Worm (Caenorhabditis elegans) whole organism, L1 larva: ENCODE measurements around the gene nlp-36.
A peak's percentile ranks its signal among the peaks of the same experiment; 100 is the strongest.

Experiments
- C04F5.9 ChIP-seq: sonication (generic microtip); optimal IDR thresholded peaks from 2 replicates; lab custom pipeline; 2016; ENCODE audit warnings: missing genetic modification characterization, missing compliant biosample characterization
- C34B4.2 ChIP-seq: sonication (generic microtip); optimal IDR thresholded peaks from 2 replicates; lab custom pipeline; 2017; ENCODE audit warnings: mild to moderate bottlenecking, missing genetic modification characterization, missing compliant biosample characterization
- Y116A8C.19 ChIP-seq: sonication (generic microtip); optimal IDR thresholded peaks from 2 replicates; lab custom pipeline; 2016; ENCODE audit warnings: missing compliant biosample characterization, missing genetic modification characterization, borderline replicate concordance
- aly-2 ChIP-seq: fragments of 150-350 bp; optimal IDR thresholded peaks from 2 replicates; lab custom pipeline; 2014; ENCODE audit warnings: missing biosample characterization, missing genetic modification characterization
- ama-1 ChIP-seq: fragments of 150-350 bp; optimal IDR thresholded peaks from 2 replicates; lab custom pipeline; 2014
- ceh-82 ChIP-seq, 3 experiments: fragments of 150-350 bp in 1 of 3; sonication (generic microtip) in 2 of 3; optimal IDR thresholded peaks; 2 replicates each; lab custom pipeline; 2014 to 2017; ENCODE audit warnings: missing biosample characterization in 3 of 3, missing genetic modification characterization in 3 of 3
- ceh-88 ChIP-seq: fragments of 200-800 bp; sonication (Bioruptor generic); IDR thresholded peaks from 2 replicates; pipeline ENCODE4 v1.3.6; 2022; ENCODE audit warnings: missing genetic modification characterization, missing compliant biosample characterization
- ceh-90 ChIP-seq: sonication (generic microtip); optimal IDR thresholded peaks from 2 replicates; lab custom pipeline; 2016; ENCODE audit warnings: missing genetic modification characterization, missing compliant biosample characterization
- ces-1 ChIP-seq: fragments of 150-350 bp; optimal IDR thresholded peaks from 2 replicates; lab custom pipeline; 2014; ENCODE audit warnings: missing biosample characterization, missing genetic modification reagents, missing genetic modification characterization
- efl-1 ChIP-seq, 4 experiments: fragments of 150-350 bp; optimal IDR thresholded peaks in 3 of 4; peaks in 1 of 4; 1 replicate in 1 of 4; 2 replicates in 3 of 4; lab custom pipeline; 2014; ENCODE audit warnings: missing biosample characterization in 2 of 4, missing genetic modification characterization in 2 of 4, missing genetic modification reagents in 2 of 4
- egl-27 ChIP-seq, 2 experiments: fragments of 150-350 bp in 1 of 2; sonication (generic microtip); optimal IDR thresholded peaks; 3 replicates each; lab custom pipeline; 2017 to 2018; ENCODE audit warnings: missing biosample characterization in 2 of 2, missing genetic modification characterization in 2 of 2, missing genetic modification reagents in 2 of 2
- hlh-17 ChIP-seq: fragments of 200-800 bp; sonication (Bioruptor generic); optimal IDR thresholded peaks from 2 replicates; lab custom pipeline; 2018; ENCODE audit warnings: missing genetic modification characterization, mild to moderate bottlenecking, missing compliant biosample characterization, moderate library complexity, borderline replicate concordance
- isw-1 ChIP-seq: fragments of 200-800 bp; sonication (Bioruptor generic); IDR thresholded peaks from 2 replicates; pipeline ENCODE4 v1.3.6; 2022; ENCODE audit warnings: missing genetic modification characterization, missing compliant biosample characterization
- jun-1 ChIP-seq: fragments of 150-350 bp; optimal IDR thresholded peaks from 2 replicates; lab custom pipeline; 2014; ENCODE audit warnings: missing biosample characterization, missing genetic modification reagents, missing genetic modification characterization
- lin-14 ChIP-seq: fragments of 200-800 bp; sonication (Bioruptor generic); optimal IDR thresholded peaks from 2 replicates; lab custom pipeline; 2018; ENCODE audit warnings: mild to moderate bottlenecking, missing genetic modification characterization, moderate library complexity, missing compliant biosample characterization
- lin-35 ChIP-seq, 2 experiments: fragments of 150-350 bp; optimal IDR thresholded peaks; 2 replicates each; lab custom pipeline; 2014; ENCODE audit warnings: missing biosample characterization in 2 of 2, missing genetic modification characterization in 2 of 2, missing genetic modification reagents in 2 of 2
- lir-3 ChIP-seq: sonication (generic microtip); optimal IDR thresholded peaks from 2 replicates; lab custom pipeline; 2016; ENCODE audit warnings: mild to moderate bottlenecking, missing genetic modification characterization, moderate library complexity, missing compliant biosample characterization; ENCODE audit not compliant: poor library complexity
- lsy-2 ChIP-seq, 2 experiments: fragments of 150-350 bp; optimal IDR thresholded peaks; 2 replicates each; lab custom pipeline; 2014; ENCODE audit warnings: missing biosample characterization in 2 of 2, missing genetic modification characterization in 2 of 2
- mab-9 ChIP-seq: fragments of 200-800 bp; sonication (Bioruptor generic); IDR thresholded peaks from 2 replicates; pipeline ENCODE4 v1.3.6; 2022; ENCODE audit warnings: missing genetic modification reagents, missing genetic modification characterization, missing compliant biosample characterization
- mef-2 ChIP-seq: fragments of 150-350 bp; optimal IDR thresholded peaks from 2 replicates; lab custom pipeline; 2014; ENCODE audit warnings: missing biosample characterization, missing genetic modification characterization
- mep-1 ChIP-seq: fragments of 150-350 bp; optimal IDR thresholded peaks from 2 replicates; lab custom pipeline; 2014; ENCODE audit warnings: missing biosample characterization, missing genetic modification characterization
- nhr-12 ChIP-seq: sonication (generic microtip); optimal IDR thresholded peaks from 2 replicates; lab custom pipeline; 2017; ENCODE audit warnings: missing biosample characterization, missing genetic modification characterization
- nhr-20 ChIP-seq: sonication (generic microtip); optimal IDR thresholded peaks from 2 replicates; lab custom pipeline; 2016; ENCODE audit warnings: mild to moderate bottlenecking, missing genetic modification characterization, missing compliant biosample characterization
- nhr-237 ChIP-seq: fragments of 150-350 bp; optimal IDR thresholded peaks from 2 replicates; lab custom pipeline; 2014; ENCODE audit warnings: missing biosample characterization, missing genetic modification characterization
- nhr-47 ChIP-seq: sonication (generic microtip); optimal IDR thresholded peaks from 2 replicates; lab custom pipeline; 2016; ENCODE audit warnings: mild to moderate bottlenecking, missing genetic modification characterization, moderate library complexity, missing compliant biosample characterization
- nhr-71 ChIP-seq: sonication (generic microtip); optimal IDR thresholded peaks from 2 replicates; lab custom pipeline; 2016; ENCODE audit warnings: mild to moderate bottlenecking, missing genetic modification characterization, moderate library complexity, missing compliant biosample characterization
- nhr-76 ChIP-seq: sonication (generic microtip); optimal IDR thresholded peaks from 2 replicates; lab custom pipeline; 2017; ENCODE audit warnings: missing biosample characterization, missing genetic modification characterization
- nhr-77 ChIP-seq: fragments of 150-350 bp; optimal IDR thresholded peaks from 2 replicates; lab custom pipeline; 2014; ENCODE audit warnings: missing biosample characterization, missing genetic modification characterization
- pag-3 ChIP-seq: sonication (generic microtip); optimal IDR thresholded peaks from 2 replicates; lab custom pipeline; 2017; ENCODE audit warnings: missing genetic modification characterization, mild to moderate bottlenecking, missing compliant biosample characterization, antibody characterized with exemption, borderline replicate concordance; ENCODE audit not compliant: insufficient read depth
- pqm-1 ChIP-seq: sonication (generic microtip); optimal IDR thresholded peaks from 3 replicates; lab custom pipeline; 2017; ENCODE audit warnings: missing biosample characterization, missing genetic modification characterization
- snu-23 ChIP-seq: sonication (generic microtip); optimal IDR thresholded peaks from 2 replicates; lab custom pipeline; 2016; ENCODE audit warnings: missing genetic modification characterization, missing compliant biosample characterization
- sox-4 ChIP-seq: sonication (generic microtip); optimal IDR thresholded peaks from 2 replicates; lab custom pipeline; 2016; ENCODE audit warnings: missing genetic modification characterization, missing compliant biosample characterization
- sup-37 ChIP-seq: fragments of 200-800 bp; sonication (Bioruptor generic); optimal IDR thresholded peaks from 2 replicates; lab custom pipeline; 2018; ENCODE audit warnings: mild to moderate bottlenecking, missing genetic modification characterization, missing compliant biosample characterization
- tbx-2 ChIP-seq: sonication (generic microtip); optimal IDR thresholded peaks from 2 replicates; lab custom pipeline; 2016; ENCODE audit warnings: missing genetic modification characterization, missing compliant biosample characterization
- unc-86 ChIP-seq: sonication (generic microtip); optimal IDR thresholded peaks from 2 replicates; lab custom pipeline; 2016; ENCODE audit warnings: missing genetic modification characterization, missing compliant biosample characterization
- unc-98 ChIP-seq: fragments of 200-800 bp; sonication (Bioruptor generic); IDR thresholded peaks from 2 replicates; pipeline ENCODE4 v1.3.6; 2022; ENCODE audit warnings: missing genetic modification characterization, missing compliant biosample characterization
- zag-1 ChIP-seq: fragments of 150-350 bp; optimal IDR thresholded peaks from 2 replicates; lab custom pipeline; 2014; ENCODE audit warnings: missing biosample characterization, missing genetic modification characterization
- zip-4 ChIP-seq: fragments of 200-800 bp; sonication (Bioruptor generic); optimal IDR thresholded peaks from 2 replicates; lab custom pipeline; 2018; ENCODE audit warnings: mild to moderate bottlenecking, missing genetic modification characterization, moderate library complexity, missing compliant biosample characterization
- ztf-11 ChIP-seq, 2 experiments: sonication (generic microtip); optimal IDR thresholded peaks; 2 replicates each; lab custom pipeline; 2016 to 2017; ENCODE audit warnings: missing genetic modification characterization in 2 of 2, missing biosample characterization in 1 of 2, missing compliant biosample characterization in 1 of 2
- ztf-4 ChIP-seq: fragments of 150-350 bp; optimal IDR thresholded peaks from 2 replicates; lab custom pipeline; 2014; ENCODE audit warnings: missing biosample characterization, missing genetic modification characterization

nlp-36 gene

ce11 chrIII:9490783-9491547 lies 2.4 kb downstream of the nlp-36 start, which contains the start of the genes dars-1 and ctr-9 (continued):
- TF ChIP-seq zip-4 (GFP tag; lab: Kevin White, UChicago) (peak; percentile 25), nhr-12 (tag; lab: Kevin White, UChicago) (no peak), tbx-2 (tag; lab: Kevin White, UChicago) (no peak), nhr-76 (tag; lab: Kevin White, UChicago) (no peak), efl-1 (optimal IDR thresholded peaks at IDR 0.05; lab: Kevin White, UChicago) (peak in 1 of 2 experiments; percentile 52), efl-1 (GFP tag; optimal IDR thresholded peaks at IDR 0.05 in 1 of 2; lab: Kevin White, UChicago) (peak; percentile 24 to 95), isw-1 (GFP tag; lab: Robert Waterston, UW) (no peak), egl-27 (tag; optimal IDR thresholded peaks at IDR 0.05; lab: Kevin White, UChicago) (no peak), ztf-11 (tag; optimal IDR thresholded peaks at IDR 0.05; lab: Kevin White, UChicago) (no peak), snu-23 (GFP tag; lab: Kevin White, UChicago) (peak; percentile 24), unc-98 (GFP tag; lab: Robert Waterston, UW) (no peak), hlh-17 (GFP tag; lab: Kevin White, UChicago) (no peak), nhr-71 (tag; lab: Kevin White, UChicago) (peak; percentile 11), sox-4 (no peak), mep-1 (tag; lab: Kevin White, UChicago) (no peak), nhr-77 (tag; lab: Kevin White, UChicago) (no peak), mab-9 (GFP tag; lab: Robert Waterston, UW) (no peak), ceh-90 (tag; lab: Kevin White, UChicago) (no peak), ceh-82 (tag; optimal IDR thresholded peaks at IDR 0.05; lab: Kevin White, UChicago) (peak in 1 of 3 experiments; percentile 0), jun-1 (tag; lab: Kevin White, UChicago) (no peak), nhr-237 (tag; lab: Kevin White, UChicago) (no peak), lin-35 (GFP tag; optimal IDR thresholded peaks at IDR 0.05; lab: Kevin White, UChicago) (peak; percentile 13 to 53), nhr-47 (peak; percentile 13), ama-1 (lab: Kevin White, UChicago) (no peak), nhr-20 (tag; lab: Kevin White, UChicago) (no peak)

DNA sequence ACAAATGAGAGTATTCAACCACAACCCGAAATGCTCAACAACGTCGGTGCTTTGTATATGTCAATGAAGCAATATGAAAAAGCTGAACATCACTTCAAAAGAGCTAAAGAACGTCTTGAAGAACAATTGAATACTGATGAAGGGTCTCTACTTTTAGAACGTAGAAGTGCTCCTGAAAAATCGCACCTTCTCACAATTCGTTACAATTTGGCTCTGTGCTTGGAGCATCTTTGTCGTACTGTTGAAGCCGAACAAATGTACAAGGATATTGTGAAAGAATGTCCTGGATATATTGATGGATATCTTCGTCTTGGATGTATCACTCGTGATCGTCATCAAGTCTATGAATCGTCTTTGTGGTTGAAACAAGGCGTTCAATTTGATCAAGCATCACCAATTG lies 5.7 kb downstream of the nlp-36 start:
- TF ChIP-seq efl-1 (optimal IDR thresholded peaks at IDR 0.05; lab: Kevin White, UChicago) = no peak
- peak in 1 of 2 experiments; percentile 91 for TF ChIP-seq efl-1 (GFP tag; optimal IDR thresholded peaks at IDR 0.05 in 1 of 2; lab: Kevin White, UChicago)
- TF ChIP-seq Y116A8C.19 (tag; lab: Kevin White, UChicago) = no peak

DNA sequence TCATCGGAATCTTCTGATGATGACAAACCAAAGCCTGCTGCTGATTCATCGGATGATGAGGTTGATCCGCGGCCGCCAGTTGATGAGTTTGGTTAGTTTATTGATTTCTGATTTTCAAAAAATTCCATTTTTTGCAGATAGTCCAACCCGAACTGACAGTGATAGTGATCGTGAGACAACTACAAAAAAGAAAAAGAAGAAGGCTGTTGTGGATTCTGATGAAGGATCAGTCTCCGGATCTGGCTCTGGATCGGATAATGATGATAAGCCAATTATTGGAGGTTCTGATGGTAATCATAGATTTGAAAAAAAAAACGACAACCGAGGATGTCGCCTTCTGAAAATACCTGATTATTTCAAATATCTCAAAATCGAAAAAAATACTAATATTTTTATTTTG lies 7.6 kb downstream of the nlp-36 start:
- TF ChIP-seq ceh-90 (tag; lab: Kevin White, UChicago) (no peak), lir-3 (tag; lab: Kevin White, UChicago) (no peak), ztf-4 (tag; lab: Kevin White, UChicago) (no peak), zag-1 (no peak), efl-1 (optimal IDR thresholded peaks at IDR 0.05; lab: Kevin White, UChicago) (no peak), efl-1 (GFP tag; optimal IDR thresholded peaks at IDR 0.05 in 1 of 2; lab: Kevin White, UChicago) (peak in 1 of 2 experiments; percentile 90)

ce11 chrIII:9497412-9497811 lies 8.9 kb downstream of the nlp-36 start:
- TF ChIP-seq ztf-4 (tag; lab: Kevin White, UChicago) (no peak), C04F5.9 (tag; lab: Kevin White, UChicago) (no peak), lin-14 (GFP tag; lab: Kevin White, UChicago) (no peak), lsy-2 (tag; optimal IDR thresholded peaks at IDR 0.05; lab: Kevin White, UChicago) (no peak), ceh-82 (tag; optimal IDR thresholded peaks at IDR 0.05; lab: Kevin White, UChicago) (no peak), C34B4.2 (tag; lab: Kevin White, UChicago) (no peak), aly-2 (tag; lab: Kevin White, UChicago) (no peak), unc-86 (tag; lab: Kevin White, UChicago) (no peak), mef-2 (tag; lab: Kevin White, UChicago) (no peak), ces-1 (GFP tag; lab: Kevin White, UChicago) (no peak), pqm-1 (no peak), sup-37 (GFP tag; lab: Kevin White, UChicago) (no peak), mep-1 (tag; lab: Kevin White, UChicago) (no peak), snu-23 (GFP tag; lab: Kevin White, UChicago) (no peak), lir-3 (tag; lab: Kevin White, UChicago) (no peak), isw-1 (GFP tag; lab: Robert Waterston, UW) (no peak), sox-4 (no peak), pag-3 (tag; lab: Kevin White, UChicago) (no peak), ceh-88 (GFP tag; lab: Robert Waterston, UW) (no peak), tbx-2 (tag; lab: Kevin White, UChicago) (no peak)
- TF ChIP-seq, all 84 proteins: peak for 0
